Worm (Caenorhabditis elegans): Measurements from ENCODE around the gene Y47D3A.21.

The Y47D3A.21 gene

ce11 chrIII:11248897-11249296 is 29.8 kb downstream of the Y47D3A.21 start:
- TF ChIP-seq cog-1 (tag; optimal IDR thresholded peaks at IDR 0.05) (no peak), ztf-29 (GFP tag; IDR thresholded peaks at IDR 0.05) (no peak), ref-1 (GFP tag; conservative IDR thresholded peaks at IDR 0.05) (no peak), tab-1 (GFP tag; IDR thresholded peaks at IDR 0.05) (no peak), ztf-23 (GFP tag; IDR thresholded peaks at IDR 0.05) (no peak), T22C8.4 (GFP tag; IDR thresholded peaks at IDR 0.05) (no peak), med-1 (GFP tag; optimal IDR thresholded peaks at IDR 0.05; ENCODE audit: insufficient read depth) (no peak), klf-2 (GFP tag; conservative IDR thresholded peaks at IDR 0.05) (no peak), flt-1 (GFP tag; IDR thresholded peaks at IDR 0.05) (no peak)

DNA sequence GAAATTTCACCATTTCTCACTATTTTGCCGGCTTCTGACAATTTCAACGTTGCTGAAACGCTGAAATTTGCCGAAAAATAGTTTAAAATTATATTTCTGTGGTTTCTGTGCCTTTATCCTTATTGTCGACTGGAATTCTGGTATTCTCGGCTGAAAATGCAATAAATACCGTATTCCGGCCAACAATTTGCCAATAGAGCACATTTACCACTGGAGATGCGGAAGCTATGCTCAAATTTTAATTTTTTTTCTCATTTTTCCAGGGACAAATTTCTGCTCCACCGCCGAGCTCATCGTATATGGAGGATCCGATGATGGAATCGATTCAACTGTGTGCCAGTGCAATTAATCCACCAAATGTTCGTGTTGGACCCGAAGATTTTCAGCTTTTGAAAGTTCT is 32.1 kb downstream of the Y47D3A.21 start:
- TF ChIP-seq cog-1 (tag; optimal IDR thresholded peaks at IDR 0.05) (no peak), ref-1 (GFP tag; conservative IDR thresholded peaks at IDR 0.05) (no peak), flt-1 (GFP tag; IDR thresholded peaks at IDR 0.05) (no peak), med-1 (GFP tag; optimal IDR thresholded peaks at IDR 0.05; ENCODE audit: insufficient read depth) (no peak), ztf-29 (GFP tag; IDR thresholded peaks at IDR 0.05) (no peak), T22C8.4 (GFP tag; IDR thresholded peaks at IDR 0.05) (no peak), ztf-23 (GFP tag; IDR thresholded peaks at IDR 0.05) (no peak), tab-1 (GFP tag; IDR thresholded peaks at IDR 0.05) (no peak), klf-2 (GFP tag; conservative IDR thresholded peaks at IDR 0.05) (no peak)

- TF ChIP-seq ztf-23 (GFP tag; IDR thresholded peaks at IDR 0.05) (no peak), cog-1 (tag; optimal IDR thresholded peaks at IDR 0.05) (no peak), ref-1 (GFP tag; conservative IDR thresholded peaks at IDR 0.05) (no peak), flt-1 (GFP tag; IDR thresholded peaks at IDR 0.05) (no peak), tab-1 (GFP tag; IDR thresholded peaks at IDR 0.05) (no peak), T22C8.4 (GFP tag; IDR thresholded peaks at IDR 0.05) (no peak), ztf-29 (GFP tag; IDR thresholded peaks at IDR 0.05) (no peak), med-1 (GFP tag; optimal IDR thresholded peaks at IDR 0.05; ENCODE audit: insufficient read depth) (no peak), klf-2 (GFP tag; conservative IDR thresholded peaks at IDR 0.05) (no peak)
Observed at ce11 chrIII:11244820-11245219, 33.9 kb downstream of the Y47D3A.21 start, which contains the start of gene rsks-1. Gene rsks-1, plus strand, starts transcription at chrIII:11245120.

- no peak for TF ChIP-seq ref-1 (GFP tag; conservative IDR thresholded peaks at IDR 0.05)
Observed at ce11 chrIII:11244338-11244737, 34.4 kb downstream of the Y47D3A.21 start.

ce11 chrIII:11243421-11243820 is 35.3 kb downstream of the Y47D3A.21 start:
- no peak for TF ChIP-seq tab-1 (GFP tag; IDR thresholded peaks at IDR 0.05)
- TF ChIP-seq cog-1 (tag; optimal IDR thresholded peaks at IDR 0.05) = peak; percentile 33
- peak; percentile 65 for TF ChIP-seq T22C8.4 (GFP tag; IDR thresholded peaks at IDR 0.05)

- TF ChIP-seq T22C8.4 (GFP tag; IDR thresholded peaks at IDR 0.05) (no peak), ref-1 (GFP tag; conservative IDR thresholded peaks at IDR 0.05) (no peak), cog-1 (tag; optimal IDR thresholded peaks at IDR 0.05) (no peak), med-1 (GFP tag; optimal IDR thresholded peaks at IDR 0.05; ENCODE audit: insufficient read depth) (no peak), klf-2 (GFP tag; conservative IDR thresholded peaks at IDR 0.05) (no peak), ztf-23 (GFP tag; IDR thresholded peaks at IDR 0.05) (no peak), tab-1 (GFP tag; IDR thresholded peaks at IDR 0.05) (no peak), ztf-29 (GFP tag; IDR thresholded peaks at IDR 0.05) (no peak), flt-1 (GFP tag; IDR thresholded peaks at IDR 0.05) (no peak)
Observed at ce11 chrIII:11241583-11242187, 37.0 kb downstream of the Y47D3A.21 start.

DNA sequence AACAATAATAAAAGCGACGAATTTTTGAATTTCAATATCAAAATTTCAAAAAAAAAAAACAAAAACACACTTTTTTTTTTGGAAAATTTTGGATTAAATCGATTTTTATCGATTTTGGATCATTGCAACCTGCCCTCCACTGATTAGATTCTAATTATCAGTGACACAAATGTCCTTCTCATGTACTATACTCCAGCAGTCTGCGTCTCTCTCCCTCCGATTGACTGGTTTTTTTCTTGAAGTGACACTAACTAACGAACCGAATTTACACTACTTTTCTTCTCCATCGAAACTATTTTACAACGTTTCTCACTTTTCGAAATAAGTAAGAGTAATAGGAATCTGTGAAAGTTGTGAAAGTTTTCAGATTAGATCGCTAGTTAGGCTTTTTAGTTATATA is 37.9 kb downstream of the Y47D3A.21 start:
- no peak for TF ChIP-seq ztf-29 (GFP tag; IDR thresholded peaks at IDR 0.05)
- no peak for TF ChIP-seq tab-1 (GFP tag; IDR thresholded peaks at IDR 0.05)
- no peak for TF ChIP-seq med-1 (GFP tag; optimal IDR thresholded peaks at IDR 0.05; ENCODE audit: insufficient read depth)
- TF ChIP-seq ref-1 (GFP tag; conservative IDR thresholded peaks at IDR 0.05) = no peak
- no peak for TF ChIP-seq ztf-23 (GFP tag; IDR thresholded peaks at IDR 0.05)
- no peak for TF ChIP-seq T22C8.4 (GFP tag; IDR thresholded peaks at IDR 0.05)
- no peak for TF ChIP-seq cog-1 (tag; optimal IDR thresholded peaks at IDR 0.05)
- TF ChIP-seq flt-1 (GFP tag; IDR thresholded peaks at IDR 0.05) = no peak
- no peak for TF ChIP-seq klf-2 (GFP tag; conservative IDR thresholded peaks at IDR 0.05)

DNA sequence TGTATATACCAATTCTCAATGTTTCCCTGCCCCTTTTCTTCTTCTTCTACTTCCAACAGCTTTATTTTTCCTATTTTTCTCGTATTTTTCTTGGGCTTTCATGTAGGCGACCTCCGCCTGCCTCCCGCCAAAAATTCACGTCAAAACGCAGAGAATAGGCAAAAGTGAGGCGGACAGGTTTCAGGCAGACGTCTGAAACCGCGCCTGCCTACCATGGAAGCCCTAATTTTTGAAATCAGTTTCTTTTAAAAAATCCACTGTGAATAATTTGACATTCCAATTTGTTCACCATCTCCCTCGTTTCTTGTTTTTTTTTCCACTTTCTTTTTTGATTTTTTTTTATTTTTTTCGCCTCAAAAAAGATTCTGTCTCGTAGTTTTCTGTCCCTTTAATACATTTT is 39.9 kb downstream of the Y47D3A.21 start:
- no peak for TF ChIP-seq cog-1 (tag; optimal IDR thresholded peaks at IDR 0.05)
- no peak for TF ChIP-seq med-1 (GFP tag; optimal IDR thresholded peaks at IDR 0.05; ENCODE audit: insufficient read depth)

DNA sequence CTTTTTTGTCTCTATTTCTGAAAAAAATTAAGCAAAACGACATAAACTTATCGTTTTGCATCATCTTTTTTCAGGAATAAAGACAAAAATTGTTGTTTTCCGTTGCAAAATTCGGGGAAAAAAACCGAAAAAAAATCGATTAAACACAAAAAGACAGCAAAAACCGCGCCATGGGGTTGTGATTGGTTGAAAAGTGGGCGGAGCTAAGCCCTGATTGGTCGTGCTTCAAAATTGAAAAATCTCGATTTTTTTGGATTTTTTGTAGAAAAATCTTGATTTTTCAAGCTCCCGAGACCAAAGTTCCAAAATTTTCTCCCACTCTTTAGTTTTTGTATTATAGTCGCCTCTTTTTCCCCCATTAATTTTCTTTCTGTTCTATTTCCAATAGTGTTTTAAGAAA is 40.4 kb downstream of the Y47D3A.21 start:
- TF ChIP-seq ztf-29 (GFP tag; IDR thresholded peaks at IDR 0.05) = no peak
- no peak for TF ChIP-seq flt-1 (GFP tag; IDR thresholded peaks at IDR 0.05)
- no peak for TF ChIP-seq ztf-23 (GFP tag; IDR thresholded peaks at IDR 0.05)
- TF ChIP-seq klf-2 (GFP tag; conservative IDR thresholded peaks at IDR 0.05) = no peak
- TF ChIP-seq ref-1 (GFP tag; conservative IDR thresholded peaks at IDR 0.05) = no peak
- no peak for TF ChIP-seq tab-1 (GFP tag; IDR thresholded peaks at IDR 0.05)
- TF ChIP-seq med-1 (GFP tag; optimal IDR thresholded peaks at IDR 0.05; ENCODE audit: insufficient read depth) = no peak
- no peak for TF ChIP-seq cog-1 (tag; optimal IDR thresholded peaks at IDR 0.05)
- TF ChIP-seq T22C8.4 (GFP tag; IDR thresholded peaks at IDR 0.05) = no peak

- TF ChIP-seq ztf-29 (GFP tag; IDR thresholded peaks at IDR 0.05) = no peak
- no peak for TF ChIP-seq cog-1 (tag; optimal IDR thresholded peaks at IDR 0.05)
- TF ChIP-seq tab-1 (GFP tag; IDR thresholded peaks at IDR 0.05) = no peak
- no peak for TF ChIP-seq med-1 (GFP tag; optimal IDR thresholded peaks at IDR 0.05; ENCODE audit: insufficient read depth)
- no peak for TF ChIP-seq ref-1 (GFP tag; conservative IDR thresholded peaks at IDR 0.05)
- TF ChIP-seq ztf-23 (GFP tag; IDR thresholded peaks at IDR 0.05) = no peak
- no peak for TF ChIP-seq klf-2 (GFP tag; conservative IDR thresholded peaks at IDR 0.05)
- TF ChIP-seq flt-1 (GFP tag; IDR thresholded peaks at IDR 0.05) = no peak
- no peak for TF ChIP-seq T22C8.4 (GFP tag; IDR thresholded peaks at IDR 0.05)
Observed at ce11 chrIII:11237741-11238140, 41.0 kb downstream of the Y47D3A.21 start.
